Fruit fly (Drosophila melanogaster): ENCODE results near the gene CG6707.
A peak's percentile ranks its signal among the peaks of the same experiment; 100 is the strongest.

The CG6707 gene

dm6 chr3L:9855784-9856426 is 42.5 kb downstream of the CG6707 start (continued):
- TF ChIP-seq CG3995 (GFP tag; optimal IDR thresholded peaks at IDR 0.05), result peak; percentile 69
- peak; percentile 95 for TF ChIP-seq Abd-B (GFP tag; optimal IDR thresholded peaks at IDR 0.05)
- TF ChIP-seq mirr (GFP tag; optimal IDR thresholded peaks at IDR 0.05), result peak; percentile 71
- TF ChIP-seq schlank (tag; optimal IDR thresholded peaks at IDR 0.05), result peak; percentile 76
- peak; percentile 95 for TF ChIP-seq CG12942 (GFP tag; optimal IDR thresholded peaks at IDR 0.05)
- peak; percentile 98 for TF ChIP-seq fd102C (GFP tag; optimal IDR thresholded peaks at IDR 0.05)
- TF ChIP-seq mld (GFP tag; IDR thresholded peaks at IDR 0.05; ENCODE audit: partially characterized antibody), result no peak
- peak; percentile 97 for TF ChIP-seq shn (GFP tag; optimal IDR thresholded peaks at IDR 0.05)
- no peak for TF ChIP-seq Dref (GFP tag; IDR thresholded peaks at IDR 0.05)
- peak; percentile 45 for TF ChIP-seq pfk (GFP tag; optimal IDR thresholded peaks at IDR 0.05)
- TF ChIP-seq CG13894 (tag; optimal IDR thresholded peaks at IDR 0.05), result peak; percentile 74
- TF ChIP-seq CG7963 (GFP tag; IDR thresholded peaks at IDR 0.05; ENCODE audit: partially characterized antibody), result no peak
- TF ChIP-seq bigmax (GFP tag; optimal IDR thresholded peaks at IDR 0.05), result peak; percentile 59
- TF ChIP-seq insv (GFP tag; optimal IDR thresholded peaks at IDR 0.05), result peak; percentile 47 to 56
- TF ChIP-seq Lpt (GFP tag; optimal IDR thresholded peaks at IDR 0.05), result no peak
- peak; percentile 100 for TF ChIP-seq CG10274 (GFP tag; optimal IDR thresholded peaks at IDR 0.05)
- TF ChIP-seq CG10209 (GFP tag; optimal IDR thresholded peaks at IDR 0.05), result peak; percentile 96
- peak; percentile 91 for TF ChIP-seq CrebB (tag; optimal IDR thresholded peaks at IDR 0.05)
- TF ChIP-seq Trl (optimal IDR thresholded peaks at IDR 0.05), result no peak
- TF ChIP-seq Trl (GFP tag; optimal IDR thresholded peaks at IDR 0.05), result peak; percentile 98
- peak; percentile 95 for TF ChIP-seq CG13624 (GFP tag; optimal IDR thresholded peaks at IDR 0.05)
- TF ChIP-seq Pdp1 (GFP tag; optimal IDR thresholded peaks at IDR 0.05), result peak; percentile 95 to 97
- peak; percentile 90 for TF ChIP-seq CG10431 (GFP tag; optimal IDR thresholded peaks at IDR 0.05)
- peak; percentile 93 for TF ChIP-seq CG3281 (GFP tag; optimal IDR thresholded peaks at IDR 0.05)
- TF ChIP-seq wdn (GFP tag; IDR thresholded peaks at IDR 0.05), result peak; percentile 87
- TF ChIP-seq Hr51 (GFP tag; optimal IDR thresholded peaks at IDR 0.05), result peak; percentile 93 to 95
- TF ChIP-seq CG11560 (tag; IDR thresholded peaks at IDR 0.05), result no peak; the same call in 2 of the 3 replicates
- TF ChIP-seq CG6654 (GFP tag; optimal IDR thresholded peaks at IDR 0.05), result peak; percentile 92
- TF ChIP-seq cato (GFP tag; optimal IDR thresholded peaks at IDR 0.05; ENCODE audit: borderline replicate concordance), result peak; percentile 95
- peak; percentile 66 for TF ChIP-seq stwl (tag; optimal IDR thresholded peaks at IDR 0.05)
- peak; percentile 65 for TF ChIP-seq Dip2 (GFP tag; IDR thresholded peaks at IDR 0.05)
- peak; percentile 99 for TF ChIP-seq CG18262 (tag; optimal IDR thresholded peaks at IDR 0.05)
- TF ChIP-seq tin (GFP tag; optimal IDR thresholded peaks at IDR 0.05), result peak; percentile 98
- peak; percentile 90 for TF ChIP-seq CG17568 (GFP tag; optimal IDR thresholded peaks at IDR 0.05)
- peak; percentile 94 for TF ChIP-seq TFAM (GFP tag; optimal IDR thresholded peaks at IDR 0.05)
- peak; percentile 97 for TF ChIP-seq lmd (GFP tag; IDR thresholded peaks at IDR 0.05)
- peak; percentile 44 for TF ChIP-seq rib (GFP tag; IDR thresholded peaks at IDR 0.05)
- peak; percentile 76 for TF ChIP-seq Nf-YC (tag; optimal IDR thresholded peaks at IDR 0.05)
- peak; percentile 88 for TF ChIP-seq da (GFP tag; optimal IDR thresholded peaks at IDR 0.05)
- peak; percentile 98 for TF ChIP-seq ATbp (GFP tag; optimal IDR thresholded peaks at IDR 0.05)
- peak; percentile 93 for TF ChIP-seq dm (GFP tag; optimal IDR thresholded peaks at IDR 0.05)
- TF ChIP-seq grau (tag; optimal IDR thresholded peaks at IDR 0.05), result peak; percentile 94
- TF ChIP-seq fu2 (GFP tag; optimal IDR thresholded peaks at IDR 0.05), result peak; percentile 90
- TF ChIP-seq vvl (GFP tag; IDR thresholded peaks at IDR 0.05), result peak; percentile 99
- TF ChIP-seq CG31441 (GFP tag; IDR thresholded peaks at IDR 0.05), result peak; percentile 69
- peak in 1 of 2 experiments; percentile 97 for TF ChIP-seq tll (GFP tag; optimal IDR thresholded peaks at IDR 0.05)
- TF ChIP-seq trh (GFP tag; optimal IDR thresholded peaks at IDR 0.05), result peak; percentile 91
- peak; percentile 94 for TF ChIP-seq CG13123 (GFP tag; optimal IDR thresholded peaks at IDR 0.05)
- peak; percentile 84 for TF ChIP-seq toy (GFP tag; IDR thresholded peaks at IDR 0.05)

Measured in whole organism, embryonic.